Fruit fly (Drosophila melanogaster): ENCODE results near the gene OtopLc.

Gene OtopLc

DNA sequence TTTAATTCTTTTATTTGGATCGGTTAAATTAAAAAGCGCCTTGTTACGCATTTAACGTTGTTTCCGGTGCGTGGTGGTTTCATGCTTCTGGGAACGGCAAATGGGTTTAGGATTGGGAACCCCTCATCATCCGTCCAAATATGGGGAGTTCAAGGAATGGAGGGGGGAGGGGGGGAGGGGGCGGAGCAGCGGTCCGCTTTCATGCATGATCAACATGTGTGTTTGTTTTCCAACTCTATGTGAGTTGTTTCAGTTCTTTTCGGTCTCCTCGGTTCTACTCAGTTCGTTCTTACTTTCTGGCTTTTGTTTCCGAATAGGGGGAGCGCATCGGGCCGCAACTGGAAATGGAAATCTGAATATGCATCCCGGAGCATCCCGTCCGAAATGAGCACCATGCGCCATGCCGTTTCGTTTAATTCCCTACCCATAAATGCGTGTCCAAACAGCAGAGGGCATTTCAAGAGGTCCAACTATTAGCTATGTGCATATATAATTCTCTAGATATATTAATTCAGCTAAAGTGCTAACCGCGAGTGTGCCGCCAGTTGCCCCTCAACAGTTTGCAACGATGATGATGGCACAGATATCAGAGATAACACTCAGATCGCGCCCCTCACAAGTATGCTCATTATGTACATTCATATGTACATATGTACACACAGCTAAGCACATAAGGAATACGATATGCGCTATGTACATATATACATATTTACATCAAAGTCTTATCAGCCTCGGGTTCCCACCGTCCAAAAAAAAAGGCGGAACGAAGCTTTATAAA, 14.9 kb upstream of the OtopLc start:
- TF ChIP-seq Hr39 (GFP tag; optimal IDR thresholded peaks at IDR 0.05) (no peak), CG6792 (GFP tag; optimal IDR thresholded peaks at IDR 0.05) (peak; percentile 12), CG4318 (GFP tag; optimal IDR thresholded peaks at IDR 0.05) (no peak), CG6163 (GFP tag; IDR thresholded peaks at IDR 0.05) (peak; percentile 15; the same call in 1 of the 3 replicates), CG8319 (GFP tag; optimal IDR thresholded peaks at IDR 0.05) (no peak), CG3919 (GFP tag; optimal IDR thresholded peaks at IDR 0.05) (peak; percentile 5), fkh (GFP tag; optimal IDR thresholded peaks at IDR 0.05) (peak; percentile 98), CG6854 (GFP tag; optimal IDR thresholded peaks at IDR 0.05) (peak; percentile 53), Ets96B (tag; optimal IDR thresholded peaks at IDR 0.05) (peak; percentile 1), CG32006 (GFP tag; optimal IDR thresholded peaks at IDR 0.05) (no peak), CG9139 (GFP tag; optimal IDR thresholded peaks at IDR 0.05) (no peak), Smox (GFP tag; optimal IDR thresholded peaks at IDR 0.05) (peak; percentile 35), Hr38 (GFP tag; optimal IDR thresholded peaks at IDR 0.05) (no peak), CG34406 (GFP tag; optimal IDR thresholded peaks at IDR 0.05) (no peak), achi (GFP tag; optimal IDR thresholded peaks at IDR 0.05) (no peak), CG10669 (GFP tag; optimal IDR thresholded peaks at IDR 0.05) (peak; percentile 34), CG10631 (GFP tag; optimal IDR thresholded peaks at IDR 0.05) (no peak), CG8632 (GFP tag; optimal IDR thresholded peaks at IDR 0.05) (peak; percentile 28), Ets21C (GFP tag; optimal IDR thresholded peaks at IDR 0.05) (no peak), CG15336 (GFP tag; IDR thresholded peaks at IDR 0.05) (0 out of 2 replicates have a peak, but pooled peaks have one; percentile 12), cyc (GFP tag; optimal IDR thresholded peaks at IDR 0.05) (peak; percentile 14), topi (GFP tag; optimal IDR thresholded peaks at IDR 0.05) (peak; percentile 17), CG7368 (GFP tag; optimal IDR thresholded peaks at IDR 0.05) (peak; percentile 34), CG1621 (tag; optimal IDR thresholded peaks at IDR 0.05) (no peak), CG6808 (GFP tag; optimal IDR thresholded peaks at IDR 0.05) (peak; percentile 4), fd85E (GFP tag; optimal IDR thresholded peaks at IDR 0.05) (no peak), net (GFP tag; optimal IDR thresholded peaks at IDR 0.05) (peak; percentile 8), Eip78C (GFP tag) (peak; percentile 67), fd59A (GFP tag; optimal IDR thresholded peaks at IDR 0.05) (no peak), OdsH (GFP tag; optimal IDR thresholded peaks at IDR 0.05) (peak; percentile 12), esn (GFP tag; optimal IDR thresholded peaks at IDR 0.05) (peak; percentile 45), dac (GFP tag; optimal IDR thresholded peaks at IDR 0.05) (no peak), Sox14 (GFP tag; optimal IDR thresholded peaks at IDR 0.05) (peak; percentile 8), lz (GFP tag; optimal IDR thresholded peaks at IDR 0.05) (peak; percentile 13), vri (GFP tag; optimal IDR thresholded peaks at IDR 0.05) (peak; percentile 53), eg (GFP tag; IDR thresholded peaks at IDR 0.05) (0 out of 3 replicates have a peak, but pooled peaks have one; percentile 21), Eip75B (GFP tag; optimal IDR thresholded peaks at IDR 0.05) (peak; percentile 11), Sox102F (GFP tag; optimal IDR thresholded peaks at IDR 0.05) (peak; percentile 42), acj6 (GFP tag; optimal IDR thresholded peaks at IDR 0.05) (no peak), pdm3 (GFP tag; optimal IDR thresholded peaks at IDR 0.05) (peak; percentile 42), CG3032 (tag; optimal IDR thresholded peaks at IDR 0.05) (peak; percentile 17), CG31627 (GFP tag; optimal IDR thresholded peaks at IDR 0.05) (no peak), Met (GFP tag; optimal IDR thresholded peaks at IDR 0.05) (peak; percentile 52), CG8119 (GFP tag; IDR thresholded peaks at IDR 0.05) (no peak), svp (GFP tag) (peak; percentile 46), spab (GFP tag; optimal IDR thresholded peaks at IDR 0.05) (no peak), Sox15 (GFP tag; optimal IDR thresholded peaks at IDR 0.05) (no peak), Blimp-1 (GFP tag; optimal IDR thresholded peaks at IDR 0.05) (peak; percentile 19), dsx (GFP tag; optimal IDR thresholded peaks at IDR 0.05; ENCODE audit: poor library complexity, severe bottlenecking) (peak; percentile 15), CG6276 (GFP tag; optimal IDR thresholded peaks at IDR 0.05) (no peak), Gug (GFP tag; IDR thresholded peaks at IDR 0.05) (no peak)
